Worm (Caenorhabditis elegans) whole organism, L4 larva: ENCODE data around the gene glr-8.

Experiments
- D1046.2 ChIP-seq: fragments of 200-800 bp; sonication (Bioruptor generic); IDR thresholded peaks from 2 replicates; pipeline ENCODE4 v1.3.6; 2022; ENCODE audit warnings: missing genetic modification characterization, missing compliant biosample characterization
- F37D6.2 ChIP-seq: sonication (generic microtip); optimal IDR thresholded peaks from 2 replicates; lab custom pipeline; 2016; ENCODE audit warnings: mild to moderate bottlenecking, missing genetic modification characterization, missing compliant biosample characterization
- F49E8.2 ChIP-seq: sonication (generic microtip); optimal IDR thresholded peaks from 2 replicates; lab custom pipeline; 2016; ENCODE audit warnings: missing compliant biosample characterization, mild to moderate bottlenecking, missing genetic modification characterization, borderline replicate concordance
- R02D3.7 ChIP-seq: fragments of 150-350 bp; sonication (generic microtip); optimal IDR thresholded peaks from 3 replicates; lab custom pipeline; 2014; ENCODE audit warnings: missing biosample characterization, missing genetic modification characterization
- Y48G9A.11 ChIP-seq: fragments of 200-800 bp; sonication (Bioruptor generic); IDR thresholded peaks from 2 replicates; pipeline ENCODE4 v1.3.6; 2022; ENCODE audit warnings: missing genetic modification reagents, missing genetic modification characterization, missing compliant biosample characterization
- Y5F2A.4 ChIP-seq: fragments of 200-800 bp; sonication (Bioruptor generic); optimal IDR thresholded peaks from 2 replicates; lab custom pipeline; 2018; ENCODE audit warnings: mild to moderate bottlenecking, missing genetic modification characterization, missing compliant biosample characterization
- Y75B8A.6 ChIP-seq: fragments of 200-800 bp; sonication (Bioruptor generic); IDR thresholded peaks from 2 replicates; pipeline ENCODE4 v1.3.6; 2022; ENCODE audit warnings: missing genetic modification reagents, missing genetic modification characterization, missing compliant biosample characterization
- aha-1 ChIP-seq: fragments of 150-350 bp; peaks from one replicate; lab custom pipeline; 2014; ENCODE audit warnings: missing biosample characterization, missing genetic modification characterization
- attf-4 ChIP-seq: sonication (generic microtip); optimal IDR thresholded peaks from 3 replicates; lab custom pipeline; 2017; ENCODE audit warnings: missing biosample characterization, missing genetic modification characterization
- daf-19 ChIP-seq: fragments of 200-800 bp; sonication (Bioruptor generic); conservative IDR thresholded peaks from 2 replicates; pipeline ENCODE4 v1.3.6; 2022; ENCODE audit warnings: missing genetic modification characterization, missing compliant biosample characterization
- daf-8 ChIP-seq: fragments of 200-800 bp; sonication (Bioruptor generic); IDR thresholded peaks from 2 replicates; pipeline ENCODE4 v1.3.6; 2022; ENCODE audit warnings: missing genetic modification characterization, missing compliant biosample characterization
- dmd-6 ChIP-seq: fragments of 200-800 bp; sonication (Bioruptor generic); IDR thresholded peaks from 2 replicates; pipeline ENCODE4 v1.3.6; 2022; ENCODE audit warnings: missing genetic modification reagents, missing genetic modification characterization, missing compliant biosample characterization
- dmd-8 ChIP-seq: fragments of 200-800 bp; sonication (Bioruptor generic); IDR thresholded peaks from 2 replicates; pipeline ENCODE4 v1.3.6; 2022; ENCODE audit warnings: missing genetic modification characterization, missing compliant biosample characterization
- dmd-9 ChIP-seq: fragments of 200-800 bp; sonication (Bioruptor generic); IDR thresholded peaks from 2 replicates; pipeline ENCODE4 v1.3.6; 2022; ENCODE audit warnings: missing genetic modification reagents, missing genetic modification characterization, missing compliant biosample characterization
- dve-1 ChIP-seq: sonication (generic microtip); optimal IDR thresholded peaks from 2 replicates; lab custom pipeline; 2017; ENCODE audit warnings: antibody characterized with exemption, mild to moderate bottlenecking, missing genetic modification characterization, missing compliant biosample characterization; ENCODE audit not compliant: insufficient read depth
- egl-27 ChIP-seq: sonication (generic microtip); optimal IDR thresholded peaks from 3 replicates; lab custom pipeline; 2017; ENCODE audit warnings: missing biosample characterization, missing genetic modification reagents, missing genetic modification characterization
- hif-1 ChIP-seq, 2 experiments: sonication (generic microtip); optimal IDR thresholded peaks; 2 replicates each; lab custom pipeline; 2016 to 2017; ENCODE audit warnings: missing compliant biosample characterization in 2 of 2, missing genetic modification characterization in 2 of 2, missing genetic modification reagents in 2 of 2, missing genotype in 2 of 2, mild to moderate bottlenecking in 1 of 2
- lin-38 ChIP-seq: fragments of 200-800 bp; sonication (Bioruptor generic); IDR thresholded peaks from 2 replicates; pipeline ENCODE4 v1.3.6; 2022; ENCODE audit warnings: missing genetic modification reagents, missing genetic modification characterization, missing compliant biosample characterization
- lir-3 ChIP-seq: sonication (generic microtip); optimal IDR thresholded peaks from 2 replicates; lab custom pipeline; 2016; ENCODE audit warnings: mild to moderate bottlenecking, missing genetic modification characterization, missing compliant biosample characterization
- nhr-10 ChIP-seq: fragments of 150-350 bp; optimal IDR thresholded peaks from 2 replicates; lab custom pipeline; 2014; ENCODE audit warnings: missing biosample characterization, missing genetic modification characterization
- nhr-28 ChIP-seq: fragments of 150-350 bp; optimal IDR thresholded peaks from 2 replicates; lab custom pipeline; 2014; ENCODE audit warnings: missing biosample characterization, missing genetic modification characterization
- nhr-42 ChIP-seq: fragments of 200-800 bp; sonication (Bioruptor generic); IDR thresholded peaks from 2 replicates; pipeline ENCODE4 v1.3.6; 2022; ENCODE audit warnings: missing genetic modification characterization, missing compliant biosample characterization
- nhr-48 ChIP-seq: sonication (generic microtip); optimal IDR thresholded peaks from 2 replicates; lab custom pipeline; 2016; ENCODE audit warnings: mild to moderate bottlenecking, missing genetic modification characterization, missing compliant biosample characterization
- nhr-6 ChIP-seq: fragments of 150-350 bp; optimal IDR thresholded peaks from 2 replicates; lab custom pipeline; 2014; ENCODE audit warnings: missing biosample characterization, missing genetic modification characterization
- nhr-77 ChIP-seq: fragments of 150-350 bp; optimal IDR thresholded peaks from 2 replicates; lab custom pipeline; 2014; ENCODE audit warnings: missing biosample characterization, missing genetic modification characterization
- pqm-1 ChIP-seq: sonication (generic microtip); optimal IDR thresholded peaks from 2 replicates; lab custom pipeline; 2017; ENCODE audit warnings: missing biosample characterization, missing genetic modification characterization
- sdz-12 ChIP-seq: fragments of 200-800 bp; sonication (Bioruptor generic); optimal IDR thresholded peaks from 2 replicates; lab custom pipeline; 2018; ENCODE audit warnings: mild to moderate bottlenecking, missing genetic modification characterization, missing compliant biosample characterization
- skn-1 ChIP-seq: fragments of 150-350 bp; optimal IDR thresholded peaks from 2 replicates; lab custom pipeline; 2014; ENCODE audit warnings: missing biosample characterization, missing genetic modification characterization
- spr-3 ChIP-seq: fragments of 200-800 bp; sonication (Bioruptor generic); optimal IDR thresholded peaks from 2 replicates; lab custom pipeline; 2018; ENCODE audit warnings: mild to moderate bottlenecking, missing genetic modification characterization, missing compliant biosample characterization
- tra-1 ChIP-seq: fragments of 200-800 bp; sonication (Bioruptor generic); IDR thresholded peaks from 2 replicates; pipeline ENCODE4 v1.3.6; 2022; ENCODE audit warnings: missing genetic modification reagents, missing genetic modification characterization, missing compliant biosample characterization
- unc-39 ChIP-seq: sonication (generic microtip); optimal IDR thresholded peaks from 2 replicates; lab custom pipeline; 2017; ENCODE audit warnings: missing biosample characterization, missing genetic modification characterization
- unc-62 ChIP-seq, 3 experiments: fragments of 150-350 bp in 1 of 3; sonication (generic microtip); optimal IDR thresholded peaks in 2 of 3; peaks in 1 of 3; 1 replicate in 1 of 3; 2 replicates in 2 of 3; lab custom pipeline; 2014 to 2017; ENCODE audit warnings: missing biosample characterization in 3 of 3, missing genetic modification characterization in 3 of 3, missing genetic modification reagents in 3 of 3, missing genotype in 1 of 3
- zag-1 ChIP-seq: fragments of 150-350 bp; optimal IDR thresholded peaks from 2 replicates; lab custom pipeline; 2014; ENCODE audit warnings: missing biosample characterization, missing genetic modification characterization
- zip-11 ChIP-seq: fragments of 200-800 bp; sonication (Bioruptor generic); IDR thresholded peaks from 2 replicates; pipeline ENCODE4 v1.3.6; 2022; ENCODE audit warnings: missing genetic modification characterization, missing compliant biosample characterization
- zip-2 ChIP-seq: fragments of 150-350 bp; optimal IDR thresholded peaks from 2 replicates; lab custom pipeline; 2014; ENCODE audit warnings: missing biosample characterization, missing genetic modification characterization
- ztf-7 ChIP-seq: fragments of 150-350 bp; optimal IDR thresholded peaks from 2 replicates; lab custom pipeline; 2014; ENCODE audit warnings: missing biosample characterization, missing genetic modification characterization

Gene glr-8

DNA sequence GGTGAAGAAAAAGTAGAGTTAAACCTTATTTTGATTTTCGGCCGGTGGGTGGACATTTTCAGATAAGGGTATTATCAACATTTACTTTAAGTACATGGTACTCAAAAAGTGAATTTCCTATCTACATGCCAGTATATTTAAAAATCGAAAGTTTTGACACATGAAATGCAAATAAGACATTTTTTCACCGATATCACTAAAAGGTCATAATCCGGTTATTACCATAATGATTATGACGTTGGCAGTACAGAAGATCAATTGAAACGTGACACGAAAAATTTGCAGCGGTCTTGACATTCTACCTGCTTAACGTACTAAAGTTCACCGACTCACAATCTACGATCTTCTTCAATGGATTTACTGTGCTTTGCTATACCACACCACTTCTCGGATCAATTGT is 47.8 kb upstream of the glr-8 start:
- TF ChIP-seq dmd-6 (peak; percentile 69), nhr-10 (tag; lab: Kevin White, UChicago) (no peak), nhr-77 (tag; lab: Kevin White, UChicago) (peak; percentile 0), nhr-48 (peak; percentile 30), skn-1 (tag; lab: Kevin White, UChicago) (no peak), tra-1 (peak; percentile 58; the same call in 1 of the 2 replicates), hif-1 (tag; optimal IDR thresholded peaks at IDR 0.05; lab: Kevin White, UChicago) (no peak), dve-1 (tag; lab: Kevin White, UChicago) (peak; percentile 41), unc-62 (GFP tag; optimal IDR thresholded peaks at IDR 0.05 in 1 of 2; lab: Kevin White, UChicago) (peak; percentile 15 to 17), unc-62 (tag; optimal IDR thresholded peaks at IDR 0.05; lab: Kevin White, UChicago) (no peak), ztf-7 (no peak), dmd-9 (no peak), F37D6.2 (tag; lab: Kevin White, UChicago) (no peak)
- TF ChIP-seq, all 104 proteins: peak for 6

DNA sequence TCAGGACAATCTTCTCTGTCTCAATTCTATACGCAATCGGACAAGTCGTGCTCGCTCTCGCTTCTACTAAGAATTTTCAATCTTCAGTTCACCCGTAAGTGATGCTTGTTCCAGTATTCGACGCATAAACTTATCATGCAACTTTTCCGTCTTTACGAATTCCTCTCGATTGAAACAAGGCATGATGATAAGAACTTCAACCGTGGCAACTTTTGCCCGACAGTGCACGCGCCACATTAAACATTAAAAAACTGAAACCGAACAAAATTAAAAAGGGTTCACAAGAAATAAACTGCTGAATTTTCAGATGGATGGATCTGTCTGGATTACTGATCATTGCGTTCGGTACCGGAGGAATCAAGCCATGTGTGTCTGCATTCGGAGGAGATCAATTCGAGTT is 47.3 kb upstream of the glr-8 start:
- TF ChIP-seq pqm-1 (tag; lab: Kevin White, UChicago): peak; percentile 57
- no peak for TF ChIP-seq zip-2
- no peak for TF ChIP-seq nhr-6 (tag; lab: Kevin White, UChicago)
- no peak for TF ChIP-seq zip-11 (GFP tag; lab: Robert Waterston, UW)

DNA sequence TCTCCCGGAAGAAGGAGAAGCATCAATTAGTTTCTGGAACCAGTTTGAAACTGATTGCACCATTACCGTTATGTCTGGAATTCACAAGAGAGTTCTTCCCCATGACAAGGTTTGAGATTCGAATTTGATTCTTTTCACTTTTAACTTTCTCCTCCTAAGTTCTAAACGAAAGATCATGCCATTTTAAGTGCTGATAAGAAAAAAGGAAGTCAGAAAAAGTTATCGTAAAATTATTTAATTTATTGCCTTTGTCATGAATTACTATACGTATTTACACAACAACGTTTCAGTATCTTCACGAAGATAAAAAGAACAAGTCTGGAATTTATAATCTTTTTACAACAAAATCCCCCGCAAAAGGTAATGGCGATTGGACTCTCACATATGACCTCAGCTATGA is 45.7 kb upstream of the glr-8 start:
- TF ChIP-seq daf-8 (GFP tag; lab: Robert Waterston, UW) (no peak), Y75B8A.6 (GFP tag; lab: Robert Waterston, UW) (no peak), attf-4 (tag; lab: Kevin White, UChicago) (no peak), unc-39 (tag; lab: Kevin White, UChicago) (no peak), sdz-12 (no peak), zag-1 (no peak), dmd-8 (GFP tag; lab: Robert Waterston, UW) (no peak), tra-1 (no peak), nhr-28 (tag; lab: Kevin White, UChicago) (peak; percentile 30), F49E8.2 (tag; lab: Kevin White, UChicago) (no peak), lir-3 (tag; lab: Kevin White, UChicago) (no peak), egl-27 (tag; lab: Kevin White, UChicago) (no peak), pqm-1 (tag; lab: Kevin White, UChicago) (peak; percentile 27), R02D3.7 (tag; lab: Kevin White, UChicago) (no peak), daf-19 (no peak), D1046.2 (GFP tag; lab: Robert Waterston, UW) (no peak), spr-3 (GFP tag; lab: Kevin White, UChicago) (no peak), nhr-77 (tag; lab: Kevin White, UChicago) (peak; percentile 24), Y48G9A.11 (no peak), lin-38 (GFP tag; lab: Robert Waterston, UW) (no peak), dve-1 (tag; lab: Kevin White, UChicago) (peak; percentile 21), nhr-42 (no peak), dmd-6 (peak; percentile 43), Y5F2A.4 (GFP tag; lab: Kevin White, UChicago) (no peak)

DNA sequence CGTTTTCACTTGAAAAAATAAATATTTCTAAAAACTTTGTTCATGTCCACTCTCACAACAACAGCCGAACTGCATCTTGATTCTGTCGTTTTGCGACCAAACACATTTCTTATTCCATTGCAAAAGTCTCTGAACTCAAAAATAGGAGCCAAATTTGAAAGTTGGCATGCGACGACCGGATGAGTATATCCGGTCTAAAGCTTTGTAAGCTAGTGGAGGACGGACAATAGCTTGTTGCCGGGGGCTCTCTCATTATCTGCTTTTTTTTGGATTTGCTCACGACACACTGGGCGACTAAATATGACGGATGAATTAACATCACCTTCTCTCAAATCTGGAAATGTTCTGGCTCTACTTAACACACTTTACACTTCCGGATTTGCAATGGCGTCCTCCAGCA is 44.1 kb upstream of the glr-8 start, which contains the start of gene K04E7.1:
K04E7.1 (plus strand) TSS at position 301 of the 400 bp plus-strand sequence.
- TF ChIP-seq aha-1 (peak; percentile 54), zag-1 (no peak)
